Worm (Caenorhabditis elegans): ENCODE results near the gene T28C6.3.

The T28C6.3 gene

ce11 chrIV:8816617-8817016, 3.5 kb upstream of the T28C6.3 start:
- no peak for TF ChIP-seq jun-1 (tag; optimal IDR thresholded peaks at IDR 0.05)
- TF ChIP-seq tbx-2 (tag; optimal IDR thresholded peaks at IDR 0.05), result no peak
- no peak for TF ChIP-seq elt-3 (tag; optimal IDR thresholded peaks at IDR 0.05)
- no peak for TF ChIP-seq zag-1 (tag; optimal IDR thresholded peaks at IDR 0.05)
- TF ChIP-seq egl-27 (tag; optimal IDR thresholded peaks at IDR 0.05), result no peak
- no peak for TF ChIP-seq ceh-28 (tag; optimal IDR thresholded peaks at IDR 0.05)

DNA sequence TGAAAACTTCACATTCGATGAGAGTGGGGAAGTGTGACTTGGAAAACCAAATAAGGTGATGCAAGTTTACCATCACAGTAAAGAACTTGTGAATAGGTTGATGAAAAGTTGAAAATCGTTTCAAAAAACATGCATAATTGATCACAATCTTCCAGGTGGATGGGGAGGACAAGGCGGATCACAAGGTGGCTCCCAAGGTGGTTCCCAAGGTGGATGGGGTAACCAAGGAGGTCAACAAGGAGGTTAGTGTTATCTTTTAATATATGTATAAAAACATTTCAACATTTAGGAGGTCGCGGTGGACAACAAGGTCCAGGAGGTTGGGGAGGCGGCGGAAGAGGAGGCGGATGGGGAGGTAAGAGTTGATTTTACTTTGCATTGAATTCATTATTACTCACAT, 2.5 kb upstream of the T28C6.3 start, which contains the start of gene T28C6.10:
Gene T28C6.10, plus strand, starts transcription at position 301 of the 400 bp plus-strand sequence.
- TF ChIP-seq mml-1 (tag; optimal IDR thresholded peaks at IDR 0.05), result no peak
- TF ChIP-seq ceh-9 (tag; optimal IDR thresholded peaks at IDR 0.05), result no peak
- no peak for TF ChIP-seq aly-2 (tag; optimal IDR thresholded peaks at IDR 0.05)
- no peak for TF ChIP-seq unc-39 (tag; optimal IDR thresholded peaks at IDR 0.05)
- no peak for TF ChIP-seq fkh-10 (GFP tag; optimal IDR thresholded peaks at IDR 0.05)
- no peak for TF ChIP-seq eor-1 (tag; optimal IDR thresholded peaks at IDR 0.05)
- no peak for TF ChIP-seq fos-1 (tag; optimal IDR thresholded peaks at IDR 0.05)
- no peak for TF ChIP-seq zag-1 (tag; optimal IDR thresholded peaks at IDR 0.05)
- TF ChIP-seq pqm-1 (tag; optimal IDR thresholded peaks at IDR 0.05), result no peak
- no peak for TF ChIP-seq elt-1 (tag; optimal IDR thresholded peaks at IDR 0.05)
- no peak for TF ChIP-seq nhr-237 (tag; optimal IDR thresholded peaks at IDR 0.05)

- TF ChIP-seq nhr-12 (tag; optimal IDR thresholded peaks at IDR 0.05) (no peak), nhr-76 (tag; optimal IDR thresholded peaks at IDR 0.05) (no peak), ceh-82 (tag; optimal IDR thresholded peaks at IDR 0.05) (no peak), ceh-9 (tag; optimal IDR thresholded peaks at IDR 0.05) (no peak), mdl-1 (tag; optimal IDR thresholded peaks at IDR 0.05) (no peak), nhr-43 (tag; optimal IDR thresholded peaks at IDR 0.05; ENCODE audit: poor library complexity, severe bottlenecking) (no peak), nhr-11 (tag; optimal IDR thresholded peaks at IDR 0.05) (no peak), hmg-11 (tag; optimal IDR thresholded peaks at IDR 0.05) (no peak), aly-2 (tag; optimal IDR thresholded peaks at IDR 0.05) (no peak), ztf-11 (tag; optimal IDR thresholded peaks at IDR 0.05) (no peak), unc-62 (GFP tag; optimal IDR thresholded peaks at IDR 0.05) (no peak), fkh-2 (tag; optimal IDR thresholded peaks at IDR 0.05) (no peak), nhr-25 (tag; optimal IDR thresholded peaks at IDR 0.05) (no peak), egl-27 (tag; optimal IDR thresholded peaks at IDR 0.05) (no peak), lin-15B (tag; optimal IDR thresholded peaks at IDR 0.05) (no peak), nhr-237 (tag; optimal IDR thresholded peaks at IDR 0.05) (no peak), daf-12 (tag; optimal IDR thresholded peaks at IDR 0.05) (no peak)
Measured at ce11 chrIV:8819471-8819870, 670 bp upstream of the T28C6.3 start.

ce11 chrIV:8821147-8821546, 1.0 kb downstream of the T28C6.3 start, which contains the start of gene T28C6.5:
T28C6.5 (plus strand) TSS chrIV:8821447.
- TF ChIP-seq unc-39 (tag; optimal IDR thresholded peaks at IDR 0.05) (no peak), unc-62 (GFP tag; optimal IDR thresholded peaks at IDR 0.05) (no peak)

DNA sequence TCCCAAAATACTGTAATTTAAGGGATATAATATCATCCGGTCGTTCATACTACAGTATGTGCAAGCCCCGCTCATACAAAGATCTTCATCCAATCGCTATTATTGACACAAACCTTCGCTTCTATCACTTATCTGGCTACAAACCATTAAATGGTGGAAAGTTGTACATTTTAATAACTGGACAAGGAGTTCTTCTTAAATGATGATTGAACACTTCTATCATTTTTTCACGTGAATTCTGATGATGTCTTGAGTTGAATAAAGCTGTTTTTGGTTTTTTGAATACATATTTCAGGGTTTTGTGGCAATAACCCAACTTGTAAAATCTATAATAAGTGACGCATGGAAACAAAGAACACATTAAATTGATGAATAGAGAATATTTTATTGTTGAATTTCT, 2.5 kb downstream of the T28C6.3 start:
- TF ChIP-seq zag-1 (tag; optimal IDR thresholded peaks at IDR 0.05) (no peak), nhr-23 (tag; optimal IDR thresholded peaks at IDR 0.05) (peak; percentile 0), elt-3 (tag; optimal IDR thresholded peaks at IDR 0.05) (peak in 1 of 3 experiments; percentile 64), lsy-12 (tag; optimal IDR thresholded peaks at IDR 0.05) (no peak), nhr-43 (tag; optimal IDR thresholded peaks at IDR 0.05; ENCODE audit: poor library complexity, severe bottlenecking) (peak; percentile 63), ZK546.5 (tag; optimal IDR thresholded peaks at IDR 0.05) (no peak), nhr-25 (tag; optimal IDR thresholded peaks at IDR 0.05) (peak; percentile 79), ceh-28 (tag; optimal IDR thresholded peaks at IDR 0.05) (peak; percentile 23), nfya-1 (tag; optimal IDR thresholded peaks at IDR 0.05; ENCODE audit: insufficient read depth) (peak; percentile 20), elt-1 (tag; optimal IDR thresholded peaks at IDR 0.05) (peak; percentile 1), tbx-2 (tag; optimal IDR thresholded peaks at IDR 0.05) (no peak), R02D3.7 (tag; optimal IDR thresholded peaks at IDR 0.05) (peak; percentile 45), snpc-4 (tag; optimal IDR thresholded peaks at IDR 0.05) (no peak), ceh-9 (tag; optimal IDR thresholded peaks at IDR 0.05) (no peak)
